Worm (Caenorhabditis elegans) whole organism, young adult: ENCODE results near the gene ZK945.8.

Source experiments
- B0035.1 ChIP-seq: sonication (generic microtip); optimal IDR thresholded peaks from 2 replicates; lab custom pipeline; 2016; ENCODE audit warnings: missing genetic modification characterization, mild to moderate bottlenecking, missing compliant biosample characterization, missing genotype, missing genetic modification reagents
- B0261.1 ChIP-seq: sonication (generic microtip); optimal IDR thresholded peaks from 2 replicates; lab custom pipeline; 2016; ENCODE audit warnings: mild to moderate bottlenecking, missing genetic modification characterization, moderate library complexity, missing compliant biosample characterization
- C17E4.6 ChIP-seq: fragments of 200-800 bp; sonication (Bioruptor generic); IDR thresholded peaks from 2 replicates; pipeline ENCODE4 v1.3.6; 2022; ENCODE audit warnings: missing genetic modification reagents, missing genetic modification characterization, missing compliant biosample characterization
- F10E7.11 ChIP-seq: sonication (generic microtip); optimal IDR thresholded peaks from 2 replicates; lab custom pipeline; 2017; ENCODE audit warnings: mild to moderate bottlenecking, missing genetic modification characterization, moderate library complexity, missing compliant biosample characterization
- F37B4.10 ChIP-seq: fragments of 200-800 bp; sonication (Bioruptor generic); IDR thresholded peaks from 2 replicates; pipeline ENCODE4 v1.3.6; 2022; ENCODE audit warnings: missing genetic modification characterization, missing compliant biosample characterization
- F39B2.1 ChIP-seq: fragments of 200-800 bp; sonication (Bioruptor generic); IDR thresholded peaks from 2 replicates; pipeline ENCODE4 v1.3.6; 2022; ENCODE audit warnings: missing genetic modification reagents, missing genetic modification characterization, missing compliant biosample characterization
- K11D2.4 ChIP-seq: fragments of 200-800 bp; sonication (Bioruptor generic); IDR thresholded peaks from 2 replicates; pipeline ENCODE4 v1.3.6; 2022; ENCODE audit warnings: missing genetic modification reagents, missing genetic modification characterization, missing compliant biosample characterization
- Y56A3A.18 ChIP-seq: fragments of 200-800 bp; sonication (Bioruptor generic); IDR thresholded peaks from 2 replicates; pipeline ENCODE4 v1.3.6; 2022; ENCODE audit warnings: missing genetic modification reagents, missing genetic modification characterization, missing compliant biosample characterization
- Y79H2A.3 ChIP-seq: fragments of 200-800 bp; sonication (Bioruptor generic); conservative IDR thresholded peaks from 2 replicates; pipeline ENCODE4 v1.3.6; 2022; ENCODE audit warnings: missing genetic modification reagents, missing genetic modification characterization, missing compliant biosample characterization
- ama-1 ChIP-seq, 3 experiments: fragments of 150-350 bp in 1 of 3; sonication (generic microtip) in 2 of 3; optimal IDR thresholded peaks; 2 replicates each; lab custom pipeline; 2014 to 2018; ENCODE audit warnings: missing biosample characterization in 2 of 3, missing genetic modification characterization in 2 of 3, missing genetic modification reagents in 2 of 3
- aptf-2 ChIP-seq: fragments of 200-800 bp; sonication (Bioruptor generic); conservative IDR thresholded peaks from 2 replicates; pipeline ENCODE4 v1.3.6; 2022; ENCODE audit warnings: missing genetic modification reagents, missing genetic modification characterization, missing compliant biosample characterization
- aptf-3 ChIP-seq: fragments of 200-800 bp; sonication (Bioruptor generic); IDR thresholded peaks from 2 replicates; pipeline ENCODE4 v1.3.6; 2022; ENCODE audit warnings: missing genetic modification characterization, missing compliant biosample characterization
- atf-7 ChIP-seq: sonication (generic microtip); optimal IDR thresholded peaks from 2 replicates; lab custom pipeline; 2017; ENCODE audit warnings: mild to moderate bottlenecking, missing genetic modification characterization, missing compliant biosample characterization
- bed-1 ChIP-seq: fragments of 200-800 bp; sonication (Bioruptor generic); IDR thresholded peaks from 2 replicates; pipeline ENCODE4 v1.3.6; 2022; ENCODE audit warnings: missing genetic modification reagents, missing genetic modification characterization, missing compliant biosample characterization
- ceh-27 ChIP-seq: fragments of 200-800 bp; sonication (Bioruptor generic); optimal IDR thresholded peaks from 2 replicates; lab custom pipeline; 2018; ENCODE audit warnings: mild to moderate bottlenecking, missing genetic modification characterization, moderate library complexity, missing compliant biosample characterization
- dpl-1 ChIP-seq: fragments of 150-350 bp; optimal IDR thresholded peaks from 2 replicates; lab custom pipeline; 2014; ENCODE audit warnings: missing biosample characterization, missing genetic modification reagents, missing genetic modification characterization
- efl-1 ChIP-seq: fragments of 150-350 bp; optimal IDR thresholded peaks from 2 replicates; lab custom pipeline; 2014; ENCODE audit warnings: missing biosample characterization, missing genetic modification reagents, missing genetic modification characterization
- egl-18 ChIP-seq: fragments of 200-800 bp; sonication (Bioruptor generic); IDR thresholded peaks from 2 replicates; pipeline ENCODE4 v1.3.6; 2022; ENCODE audit warnings: missing genetic modification reagents, missing genetic modification characterization, missing compliant biosample characterization
- ekl-4 ChIP-seq: fragments of 200-800 bp; sonication (Bioruptor generic); IDR thresholded peaks from 2 replicates; pipeline ENCODE4 v1.3.6; 2022; ENCODE audit warnings: missing genetic modification reagents, missing genetic modification characterization, missing compliant biosample characterization
- fkh-3 ChIP-seq: sonication (generic microtip); optimal IDR thresholded peaks from 2 replicates; lab custom pipeline; 2016; ENCODE audit warnings: mild to moderate bottlenecking, missing genetic modification characterization, missing compliant biosample characterization
- hmg-1.2 ChIP-seq: fragments of 200-800 bp; sonication (Bioruptor generic); IDR thresholded peaks from 2 replicates; pipeline ENCODE4 v1.3.6; 2022; ENCODE audit warnings: missing genetic modification reagents, missing genetic modification characterization, missing compliant biosample characterization
- hsf-1 ChIP-seq: fragments of 200-800 bp; sonication (Bioruptor generic); IDR thresholded peaks from 2 replicates; pipeline ENCODE4 v1.3.6; 2022; ENCODE audit warnings: missing genetic modification reagents, missing genetic modification characterization, missing compliant biosample characterization
- lin-35 ChIP-seq, 3 experiments: fragments of 150-350 bp in 2 of 3; sonication (generic microtip) in 1 of 3; optimal IDR thresholded peaks; 2 replicates each; lab custom pipeline; 2014 to 2018; ENCODE audit warnings: missing biosample characterization in 3 of 3, missing genetic modification characterization in 3 of 3, missing genetic modification reagents in 3 of 3
- lsl-1 ChIP-seq: fragments of 200-800 bp; sonication (Bioruptor generic); optimal IDR thresholded peaks from 2 replicates; lab custom pipeline; 2018; ENCODE audit warnings: mild to moderate bottlenecking, missing genetic modification characterization, moderate library complexity, missing compliant biosample characterization
- madf-10 ChIP-seq: sonication (generic microtip); optimal IDR thresholded peaks from 2 replicates; lab custom pipeline; 2016; ENCODE audit warnings: mild to moderate bottlenecking, missing genetic modification characterization, missing compliant biosample characterization
- madf-6 ChIP-seq: fragments of 200-800 bp; sonication (Bioruptor generic); IDR thresholded peaks from 2 replicates; pipeline ENCODE4 v1.3.6; 2022; ENCODE audit warnings: missing genetic modification reagents, missing genetic modification characterization, missing compliant biosample characterization
- mel-28 ChIP-seq: sonication (generic microtip); optimal IDR thresholded peaks from 2 replicates; lab custom pipeline; 2016; ENCODE audit warnings: borderline replicate concordance, mild to moderate bottlenecking, missing genetic modification characterization, missing compliant biosample characterization
- nfya-1 ChIP-seq: sonication (generic microtip); optimal IDR thresholded peaks from 2 replicates; lab custom pipeline; 2017; ENCODE audit warnings: antibody characterized with exemption, missing compliant biosample characterization, missing genetic modification characterization, borderline replicate concordance; ENCODE audit not compliant: insufficient read depth
- nhr-120 ChIP-seq: fragments of 200-800 bp; sonication (Bioruptor generic); IDR thresholded peaks from 2 replicates; pipeline ENCODE4 v1.3.6; 2022; ENCODE audit warnings: missing genetic modification characterization, missing compliant biosample characterization
- nhr-27 ChIP-seq: fragments of 200-800 bp; sonication (Bioruptor generic); optimal IDR thresholded peaks from 2 replicates; lab custom pipeline; 2018; ENCODE audit warnings: mild to moderate bottlenecking, missing genetic modification characterization, moderate library complexity, missing compliant biosample characterization
- nhr-90 ChIP-seq: sonication (generic microtip); optimal IDR thresholded peaks from 2 replicates; lab custom pipeline; 2016; ENCODE audit warnings: missing genotype, mild to moderate bottlenecking, missing genetic modification characterization, missing compliant biosample characterization
- pbrm-1 ChIP-seq: fragments of 200-800 bp; sonication (Bioruptor generic); IDR thresholded peaks from 2 replicates; pipeline ENCODE4 v1.3.6; 2022; ENCODE audit warnings: missing genetic modification reagents, missing genetic modification characterization, missing compliant biosample characterization
- snpc-4 ChIP-seq, 5 experiments: fragments of 150-350 bp in 1 of 5; sonication (generic microtip) in 4 of 5; optimal IDR thresholded peaks; 2 replicates each; lab custom pipeline; 2014 to 2018; ENCODE audit warnings: missing genetic modification characterization in 5 of 5, missing biosample characterization in 3 of 5, antibody characterized with exemption in 2 of 5, mild to moderate bottlenecking in 2 of 5, missing compliant biosample characterization in 2 of 5, missing genotype in 2 of 5, moderate library complexity in 2 of 5, missing genetic modification reagents in 1 of 5
- unc-62 ChIP-seq: fragments of 150-350 bp; optimal IDR thresholded peaks from 2 replicates; lab custom pipeline; 2014; ENCODE audit warnings: missing biosample characterization, missing genetic modification reagents, missing genetic modification characterization
- ztf-18 ChIP-seq: sonication (generic microtip); optimal IDR thresholded peaks from 2 replicates; lab custom pipeline; 2016; ENCODE audit warnings: missing genotype, mild to moderate bottlenecking, missing genetic modification characterization, missing compliant biosample characterization
- ztf-25 ChIP-seq: fragments of 200-800 bp; sonication (Bioruptor generic); IDR thresholded peaks from 2 replicates; pipeline ENCODE4 v1.3.6; 2022; ENCODE audit warnings: missing genetic modification reagents, missing genetic modification characterization, missing compliant biosample characterization
- ztf-26 ChIP-seq: sonication (generic microtip); optimal IDR thresholded peaks from 2 replicates; lab custom pipeline; 2017; ENCODE audit warnings: missing genetic modification characterization, missing compliant biosample characterization
- ztf-28 ChIP-seq: fragments of 200-800 bp; sonication (Bioruptor generic); IDR thresholded peaks from 2 replicates; pipeline ENCODE4 v1.3.6; 2022; ENCODE audit warnings: missing genetic modification reagents, missing genetic modification characterization, missing compliant biosample characterization
- ztf-3 ChIP-seq: fragments of 200-800 bp; sonication (Bioruptor generic); optimal IDR thresholded peaks from 2 replicates; lab custom pipeline; 2018; ENCODE audit warnings: mild to moderate bottlenecking, missing genetic modification characterization, missing compliant biosample characterization
- ztf-6 ChIP-seq: fragments of 200-800 bp; sonication (Bioruptor generic); IDR thresholded peaks from 2 replicates; pipeline ENCODE4 v1.3.6; 2022; ENCODE audit warnings: missing genetic modification reagents, missing genetic modification characterization, missing compliant biosample characterization

ZK945.8 gene

DNA sequence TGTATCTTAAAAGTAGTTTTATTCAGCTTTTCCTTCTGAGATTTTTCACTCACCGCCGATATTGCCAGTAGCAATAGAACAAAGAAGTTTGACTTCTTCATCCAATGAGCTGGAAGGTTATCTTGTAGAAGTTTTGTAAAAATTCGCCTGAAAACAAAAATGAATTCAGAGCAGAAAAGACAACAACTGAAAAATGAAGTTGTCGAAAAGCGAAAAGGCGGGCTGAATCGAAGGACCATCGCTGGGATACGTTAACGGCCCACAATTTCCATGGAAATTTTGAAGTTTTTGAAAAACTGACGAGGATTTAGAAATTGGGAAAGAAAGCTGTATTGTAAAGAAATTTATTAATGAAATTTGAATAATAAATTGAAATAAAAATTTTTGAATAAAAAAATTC, 13.3 kb downstream of the ZK945.8 start, which contains the start of gene lov-1:
lov-1 (minus strand) TSS at position 101 of the 400 bp plus-strand sequence.
- TF ChIP-seq nhr-27 (tag; lab: Kevin White, UChicago) = no peak
- TF ChIP-seq ztf-26 (tag; lab: Kevin White, UChicago) = no peak
- TF ChIP-seq lsl-1 (GFP tag; lab: Kevin White, UChicago) = no peak
- TF ChIP-seq nhr-90 (tag; lab: Kevin White, UChicago) = no peak
- TF ChIP-seq Y79H2A.3 = no peak
- TF ChIP-seq hmg-1.2 = no peak
- no peak for TF ChIP-seq aptf-2 (GFP tag; lab: Robert Waterston, UW)
- TF ChIP-seq snpc-4 (GFP tag; optimal IDR thresholded peaks at IDR 0.05; lab: Kevin White, UChicago) = no peak
- no peak for TF ChIP-seq snpc-4 (tag; optimal IDR thresholded peaks at IDR 0.05; lab: Kevin White, UChicago)
- no peak for TF ChIP-seq efl-1 (GFP tag; lab: Kevin White, UChicago)
- no peak for TF ChIP-seq C17E4.6 (GFP tag; lab: Robert Waterston, UW)
- TF ChIP-seq pbrm-1 (GFP tag; lab: Robert Waterston, UW) = no peak
- TF ChIP-seq bed-1 (GFP tag; lab: Robert Waterston, UW) = no peak
- no peak for TF ChIP-seq nhr-120 (GFP tag; lab: Robert Waterston, UW)
- TF ChIP-seq B0261.1 (tag; lab: Kevin White, UChicago) = no peak
- TF ChIP-seq madf-6 (GFP tag; lab: Robert Waterston, UW) = no peak
- no peak for TF ChIP-seq ztf-6 (GFP tag; lab: Robert Waterston, UW)
- no peak for TF ChIP-seq dpl-1 (GFP tag; lab: Kevin White, UChicago)
- TF ChIP-seq nfya-1 (tag; lab: Kevin White, UChicago) = no peak
- TF ChIP-seq lin-35 (GFP tag; optimal IDR thresholded peaks at IDR 0.05; lab: Kevin White, UChicago) = no peak
- no peak for TF ChIP-seq F10E7.11

DNA sequence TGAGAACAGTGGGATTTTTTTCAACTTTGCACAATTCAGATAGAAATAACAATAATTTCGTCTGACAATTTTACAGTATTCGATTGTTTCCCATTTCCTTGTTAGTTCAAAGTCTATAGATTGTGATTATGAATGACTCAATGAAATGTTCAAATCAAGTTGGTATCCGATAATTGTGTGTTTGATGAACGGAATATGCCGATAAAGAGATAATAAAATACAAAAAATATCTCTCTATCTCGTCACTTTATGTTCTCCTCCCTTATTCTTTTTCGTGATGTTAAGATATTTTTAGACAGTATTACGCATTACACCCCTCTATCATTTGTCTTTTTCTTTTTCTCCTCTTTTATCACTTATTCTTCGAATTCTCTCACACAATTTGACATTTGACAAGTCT, 14.0 kb downstream of the ZK945.8 start, which contains the start of gene F27E5.7:
F27E5.7 (plus strand) TSS at position 301 of the 400 bp plus-strand sequence.
- TF ChIP-seq Y56A3A.18 (GFP tag; lab: Robert Waterston, UW) = no peak
- no peak for TF ChIP-seq K11D2.4
- TF ChIP-seq fkh-3 (tag; lab: Kevin White, UChicago) = no peak
- no peak for TF ChIP-seq B0035.1 (tag; lab: Kevin White, UChicago)
- no peak for TF ChIP-seq ztf-3
- TF ChIP-seq nhr-90 (tag; lab: Kevin White, UChicago) = no peak
- no peak for TF ChIP-seq madf-10 (tag; lab: Kevin White, UChicago)

DNA sequence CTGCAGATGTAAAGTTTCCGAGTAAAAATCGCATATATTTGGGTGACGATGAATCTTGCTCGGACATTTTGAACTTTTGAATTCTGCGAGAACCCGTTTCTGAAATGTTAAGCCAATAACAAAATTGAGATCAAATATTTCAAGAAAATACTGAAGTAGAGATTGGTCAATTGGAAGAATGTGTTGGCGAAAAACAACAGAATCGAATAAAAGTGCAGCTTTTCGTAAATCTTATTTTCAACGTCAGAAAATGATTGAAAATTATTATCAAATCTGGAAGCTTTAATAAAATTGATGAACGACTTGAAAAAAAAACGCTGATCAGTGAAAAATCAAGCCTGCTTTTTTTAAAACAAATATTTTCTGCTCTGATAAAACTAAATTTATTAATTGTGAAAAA, 18.9 kb downstream of the ZK945.8 start, which contains the start of gene F27E5.8:
F27E5.8 (minus strand) TSS at position 101 of the 400 bp plus-strand sequence.
- TF ChIP-seq aptf-3 (GFP tag; lab: Robert Waterston, UW) = no peak
- TF ChIP-seq ztf-6 (GFP tag; lab: Robert Waterston, UW) = no peak
- no peak for TF ChIP-seq Y56A3A.18 (GFP tag; lab: Robert Waterston, UW)
- no peak for TF ChIP-seq unc-62
- TF ChIP-seq hsf-1 (GFP tag; lab: Robert Waterston, UW) = no peak
- TF ChIP-seq ztf-18 (tag; lab: Kevin White, UChicago) = no peak
- no peak for TF ChIP-seq F39B2.1 (GFP tag; lab: Robert Waterston, UW)

DNA sequence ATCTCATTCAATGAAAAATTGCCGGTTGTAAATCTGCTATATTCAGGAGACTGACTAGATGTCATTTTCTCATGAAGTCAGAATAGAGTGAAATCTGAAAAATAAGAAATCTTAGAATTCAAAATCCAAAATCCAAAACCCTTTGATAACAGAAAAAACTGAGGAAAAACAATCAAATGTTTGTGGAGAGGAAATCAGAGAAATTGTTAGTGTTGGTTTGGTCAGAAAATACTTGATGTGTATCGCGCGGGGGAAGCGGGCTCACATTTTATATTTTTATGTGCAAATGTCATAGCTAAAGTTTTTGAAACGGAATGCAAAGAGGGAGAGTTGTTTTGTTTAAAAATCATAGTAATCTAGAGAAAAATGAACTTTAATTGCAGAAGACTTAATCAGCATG, 23.3 kb downstream of the ZK945.8 start, which contains the start of gene F27E5.5:
F27E5.5 (minus strand) TSS at position 101 of the 400 bp plus-strand sequence.
- TF ChIP-seq C17E4.6 (GFP tag; lab: Robert Waterston, UW) (no peak), egl-18 (no peak), F37B4.10 (GFP tag; lab: Robert Waterston, UW) (no peak), Y79H2A.3 (no peak), madf-6 (GFP tag; lab: Robert Waterston, UW) (no peak), ztf-25 (no peak), dpl-1 (GFP tag; lab: Kevin White, UChicago) (no peak), ama-1 (optimal IDR thresholded peaks at IDR 0.05; lab: Kevin White, UChicago) (no peak), ama-1 (GFP tag; optimal IDR thresholded peaks at IDR 0.05; lab: Kevin White, UChicago) (no peak), atf-7 (tag; lab: Kevin White, UChicago) (no peak), ekl-4 (no peak), Y56A3A.18 (GFP tag; lab: Robert Waterston, UW) (no peak), ztf-28 (no peak), mel-28 (tag; lab: Kevin White, UChicago) (no peak), ceh-27 (GFP tag; lab: Kevin White, UChicago) (no peak)
